Worm (Caenorhabditis elegans) whole organism, L3 larva: Measurements from ENCODE around the gene romo-1.
A peak's percentile ranks its signal among the peaks of the same experiment; 100 is the strongest.

ENCODE experiments used
- ceh-16 ChIP-seq: sonication (generic microtip); optimal IDR thresholded peaks from 2 replicates; lab custom pipeline; 2017; ENCODE audit warnings: missing biosample characterization, missing genetic modification characterization
- ceh-82 ChIP-seq: fragments of 150-350 bp; optimal IDR thresholded peaks from 2 replicates; lab custom pipeline; 2014; ENCODE audit warnings: missing biosample characterization, missing genetic modification characterization
- ceh-9 ChIP-seq: sonication (generic microtip); optimal IDR thresholded peaks from 2 replicates; lab custom pipeline; 2018; ENCODE audit warnings: missing biosample characterization, missing genetic modification characterization
- daf-12 ChIP-seq: fragments of 150-350 bp; optimal IDR thresholded peaks from 2 replicates; lab custom pipeline; 2014; ENCODE audit warnings: missing biosample characterization, missing genetic modification reagents, missing genetic modification characterization
- egl-27 ChIP-seq: sonication (generic microtip); optimal IDR thresholded peaks from 4 replicates; lab custom pipeline; 2017; ENCODE audit warnings: missing biosample characterization, missing genetic modification reagents, missing genetic modification characterization
- elt-1 ChIP-seq: fragments of 150-350 bp; optimal IDR thresholded peaks from 2 replicates; lab custom pipeline; 2014; ENCODE audit warnings: missing biosample characterization, missing genetic modification characterization
- elt-2 ChIP-seq: sonication (generic microtip); optimal IDR thresholded peaks from 2 replicates; lab custom pipeline; 2016; ENCODE audit warnings: missing genetic modification reagents, mild to moderate bottlenecking, missing genetic modification characterization, missing compliant biosample characterization
- elt-3 ChIP-seq, 3 experiments: fragments of 150-350 bp in 1 of 3; sonication (generic microtip) in 2 of 3; optimal IDR thresholded peaks; 2 replicates in 2 of 3; 4 replicates in 1 of 3; lab custom pipeline; 2014 to 2017; ENCODE audit warnings: missing biosample characterization in 3 of 3, missing genetic modification characterization in 3 of 3
- eor-1 ChIP-seq, 2 experiments: fragments of 150-350 bp; optimal IDR thresholded peaks; 2 replicates each; lab custom pipeline; 2014 to 2018; ENCODE audit warnings: missing biosample characterization in 2 of 2, missing genetic modification characterization in 2 of 2
- hmg-11 ChIP-seq: sonication (generic microtip); optimal IDR thresholded peaks from 2 replicates; lab custom pipeline; 2016; ENCODE audit warnings: missing genetic modification characterization, missing compliant biosample characterization
- jun-1 ChIP-seq: fragments of 150-350 bp; optimal IDR thresholded peaks from 2 replicates; lab custom pipeline; 2014; ENCODE audit warnings: missing biosample characterization, missing genetic modification reagents, missing genetic modification characterization
- lin-15B ChIP-seq: fragments of 150-350 bp; optimal IDR thresholded peaks from 2 replicates; lab custom pipeline; 2014; ENCODE audit warnings: missing biosample characterization, missing genetic modification characterization
- lsy-12 ChIP-seq: sonication (generic microtip); optimal IDR thresholded peaks from 2 replicates; lab custom pipeline; 2016; ENCODE audit warnings: mild to moderate bottlenecking, missing genetic modification characterization, missing compliant biosample characterization
- mdl-1 ChIP-seq: fragments of 150-350 bp; optimal IDR thresholded peaks from 2 replicates; lab custom pipeline; 2014; ENCODE audit warnings: missing biosample characterization, missing genetic modification characterization
- mml-1 ChIP-seq: fragments of 150-350 bp; sonication (generic microtip); optimal IDR thresholded peaks from 3 replicates; lab custom pipeline; 2014; ENCODE audit warnings: missing biosample characterization, missing genetic modification characterization
- nfya-1 ChIP-seq: sonication (generic microtip); optimal IDR thresholded peaks from 2 replicates; lab custom pipeline; 2017; ENCODE audit warnings: missing genetic modification characterization, mild to moderate bottlenecking, missing compliant biosample characterization, antibody characterized with exemption, moderate library complexity; ENCODE audit not compliant: insufficient read depth
- nhr-11 ChIP-seq: fragments of 150-350 bp; optimal IDR thresholded peaks from 2 replicates; lab custom pipeline; 2014; ENCODE audit warnings: missing biosample characterization, missing genetic modification characterization
- nhr-12 ChIP-seq: fragments of 150-350 bp; optimal IDR thresholded peaks from 2 replicates; lab custom pipeline; 2014; ENCODE audit warnings: missing biosample characterization, missing genetic modification characterization
- nhr-23 ChIP-seq: fragments of 150-350 bp; optimal IDR thresholded peaks from 2 replicates; lab custom pipeline; 2014; ENCODE audit warnings: missing biosample characterization, missing genetic modification reagents, missing genetic modification characterization
- nhr-237 ChIP-seq: fragments of 150-350 bp; optimal IDR thresholded peaks from 2 replicates; lab custom pipeline; 2014; ENCODE audit warnings: missing biosample characterization, missing genetic modification characterization
- nhr-25 ChIP-seq: sonication (generic microtip); optimal IDR thresholded peaks from 2 replicates; lab custom pipeline; 2017; ENCODE audit warnings: missing biosample characterization, missing genetic modification characterization
- nhr-28 ChIP-seq: fragments of 150-350 bp; optimal IDR thresholded peaks from 2 replicates; lab custom pipeline; 2014; ENCODE audit warnings: missing biosample characterization, missing genetic modification characterization
- nhr-67 ChIP-seq: fragments of 150-350 bp; optimal IDR thresholded peaks from 2 replicates; lab custom pipeline; 2014; ENCODE audit warnings: missing biosample characterization, missing genetic modification characterization
- nhr-77 ChIP-seq: fragments of 150-350 bp; optimal IDR thresholded peaks from 2 replicates; lab custom pipeline; 2014; ENCODE audit warnings: missing biosample characterization, missing genetic modification characterization
- pqm-1 ChIP-seq: fragments of 150-350 bp; optimal IDR thresholded peaks from 2 replicates; lab custom pipeline; 2017; ENCODE audit warnings: missing biosample characterization, missing genetic modification characterization, inconsistent platforms
- skn-1 ChIP-seq: fragments of 150-350 bp; optimal IDR thresholded peaks from 2 replicates; lab custom pipeline; 2014; ENCODE audit warnings: missing biosample characterization, missing genetic modification characterization
- snpc-4 ChIP-seq: fragments of 150-350 bp; optimal IDR thresholded peaks from 2 replicates; lab custom pipeline; 2014; ENCODE audit warnings: missing biosample characterization, missing genetic modification characterization
- unc-62 ChIP-seq: fragments of 150-350 bp; sonication (generic microtip); optimal IDR thresholded peaks from 4 replicates; lab custom pipeline; 2014; ENCODE audit warnings: missing biosample characterization, missing genetic modification reagents, missing genetic modification characterization

romo-1 gene

ce11 chrII:13239593-13239992, 1.9 kb upstream of the romo-1 start:
- TF ChIP-seq unc-62 (GFP tag; lab: Kevin White, UChicago) (no peak), nhr-23 (no peak), eor-1 (tag; optimal IDR thresholded peaks at IDR 0.05; lab: Kevin White, UChicago) (no peak), nhr-237 (tag; lab: Kevin White, UChicago) (no peak)

- no peak for TF ChIP-seq mml-1 (tag; lab: Kevin White, UChicago)
- TF ChIP-seq ceh-16 (tag; lab: Kevin White, UChicago), result no peak
- TF ChIP-seq egl-27 (tag; lab: Kevin White, UChicago), result no peak
- TF ChIP-seq elt-2 (tag; lab: Kevin White, UChicago), result no peak
- TF ChIP-seq nfya-1 (tag; lab: Kevin White, UChicago), result no peak
- no peak for TF ChIP-seq nhr-12 (tag; lab: Kevin White, UChicago)
- TF ChIP-seq hmg-11 (tag; lab: Kevin White, UChicago), result no peak
- TF ChIP-seq pqm-1 (tag; lab: Kevin White, UChicago), result no peak
- no peak for TF ChIP-seq nhr-25 (tag; lab: Kevin White, UChicago)
- TF ChIP-seq elt-1, result no peak
- no peak for TF ChIP-seq unc-62 (GFP tag; lab: Kevin White, UChicago)
- TF ChIP-seq snpc-4 (tag; lab: Kevin White, UChicago), result no peak
Measured at ce11 chrII:13235289-13235688, 2.4 kb downstream of the romo-1 start, which contains the start of gene flp-16. Gene flp-16, plus strand, starts transcription at chrII:13235306.

- TF ChIP-seq ceh-82 (no peak), jun-1 (tag; lab: Kevin White, UChicago) (no peak), egl-27 (tag; lab: Kevin White, UChicago) (no peak), nhr-23 (no peak), daf-12 (tag; lab: Kevin White, UChicago) (no peak), elt-3 (tag; optimal IDR thresholded peaks at IDR 0.05; lab: Kevin White, UChicago) (no peak), unc-62 (GFP tag; lab: Kevin White, UChicago) (no peak), nhr-67 (tag; lab: Kevin White, UChicago) (no peak), skn-1 (tag; lab: Kevin White, UChicago) (no peak), nfya-1 (tag; lab: Kevin White, UChicago) (no peak)
Measured at ce11 chrII:13233712-13234111, 4.0 kb downstream of the romo-1 start.

DNA sequence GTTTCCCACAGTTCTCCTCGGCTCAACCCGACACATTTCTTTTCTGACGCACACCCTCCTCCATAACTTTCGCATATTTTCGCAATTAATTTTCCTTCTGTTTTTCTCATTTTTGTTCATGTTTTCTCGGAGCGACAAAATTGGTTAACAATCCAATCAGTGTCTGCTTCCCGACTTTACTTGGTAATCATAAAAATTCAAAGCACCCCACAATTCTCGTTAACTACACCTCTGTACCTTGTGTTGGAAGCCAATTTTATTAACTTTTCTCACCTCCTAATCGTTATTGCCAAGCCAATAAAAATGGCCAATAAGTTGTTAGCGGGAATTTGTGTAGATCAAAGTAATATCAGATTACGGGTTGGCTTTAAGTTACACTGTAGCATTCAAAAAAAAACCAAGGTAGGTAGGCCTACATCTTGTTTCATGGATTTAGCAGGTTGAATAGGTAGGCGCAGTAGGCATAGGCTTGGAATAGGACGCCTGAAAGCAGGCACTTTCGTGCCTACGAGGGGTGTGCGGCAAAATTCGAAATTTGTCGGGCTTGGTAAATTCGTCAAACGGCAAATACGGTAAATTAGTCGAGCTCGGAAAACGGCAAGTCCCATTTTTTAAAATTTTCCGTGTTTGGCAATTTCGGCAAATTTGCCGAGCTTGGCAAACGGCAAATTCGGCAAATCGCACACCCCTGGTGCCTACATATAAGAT, 7.1 kb downstream of the romo-1 start:
- TF ChIP-seq skn-1 (tag; lab: Kevin White, UChicago) (no peak), nhr-11 (tag; lab: Kevin White, UChicago) (peak; percentile 90), mdl-1 (tag; lab: Kevin White, UChicago) (no peak), nhr-23 (no peak), daf-12 (tag; lab: Kevin White, UChicago) (no peak), elt-3 (tag; optimal IDR thresholded peaks at IDR 0.05; lab: Kevin White, UChicago) (no peak)
- TF ChIP-seq, all 47 proteins: peak for 1

DNA sequence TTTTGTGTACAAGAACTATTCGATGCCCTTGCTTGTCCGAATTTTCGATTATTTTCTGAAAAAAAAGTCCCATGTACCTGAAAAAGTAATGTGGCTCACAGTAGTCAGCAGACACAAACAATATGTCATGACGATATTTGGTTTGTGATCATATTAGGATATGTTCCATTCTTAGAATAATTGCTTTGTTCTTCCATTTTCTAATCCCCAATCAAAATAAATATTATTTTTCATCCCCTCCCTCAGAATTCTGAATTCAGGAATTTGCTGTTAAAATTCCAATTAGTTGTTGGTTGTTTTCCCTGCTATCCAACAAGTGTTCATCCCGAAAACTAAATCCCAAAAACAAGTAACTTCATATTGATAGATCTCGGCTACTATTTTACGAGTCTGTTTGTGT, 18.3 kb downstream of the romo-1 start:
- TF ChIP-seq nhr-77 (tag; lab: Kevin White, UChicago), result no peak
- TF ChIP-seq ceh-82, result no peak
- TF ChIP-seq, all 47 proteins: peak for 0

DNA sequence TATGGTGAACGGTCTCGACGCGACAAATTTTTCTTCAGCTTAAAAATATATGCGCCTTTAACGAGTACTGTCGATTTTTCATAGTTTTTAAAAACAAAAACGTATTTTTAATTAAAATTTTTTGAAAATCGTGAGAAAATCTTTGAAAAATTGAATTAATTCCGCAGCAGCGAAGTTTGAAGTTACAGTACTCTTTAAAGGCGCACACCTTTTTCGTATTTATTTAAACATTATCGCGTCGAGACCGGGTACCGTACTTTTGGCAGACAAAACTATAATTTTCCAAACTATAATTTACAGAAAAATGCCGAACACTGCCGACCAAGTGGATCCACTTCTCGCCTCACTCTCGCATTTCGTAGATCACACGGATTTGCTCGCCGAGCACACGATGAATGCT, 21.9 kb downstream of the romo-1 start, which contains the start of gene F15D4.2:
TSS of gene F15D4.2 (plus strand) at position 301 of the 400 bp plus-strand sequence.
- TF ChIP-seq jun-1 (tag; lab: Kevin White, UChicago) (no peak), elt-3 (tag; optimal IDR thresholded peaks at IDR 0.05; lab: Kevin White, UChicago) (no peak), ceh-9 (tag; lab: Kevin White, UChicago) (no peak), lin-15B (tag; lab: Kevin White, UChicago) (no peak), nhr-28 (tag; lab: Kevin White, UChicago) (no peak), pqm-1 (tag; lab: Kevin White, UChicago) (no peak), lsy-12 (no peak)
